Worm (Caenorhabditis elegans): ENCODE results near the gene F53E10.6.

The F53E10.6 gene

ce11 chrV:2580598-2580997, 22.3 kb downstream of the F53E10.6 start, which contains the start of gene C29G2.3:
C29G2.3 (plus strand) TSS chrV:2580898.
- no peak for TF ChIP-seq egl-18 (GFP tag; IDR thresholded peaks at IDR 0.05)

ce11 chrV:2577603-2578002, 25.3 kb downstream of the F53E10.6 start, which contains the start of gene srt-4:
srt-4 (plus strand) TSS chrV:2577903.
- TF ChIP-seq snpc-1.3 (tag; optimal IDR thresholded peaks at IDR 0.05; ENCODE audit: insufficient read depth), result no peak
- TF ChIP-seq T07F8.4 (tag; optimal IDR thresholded peaks at IDR 0.05), result no peak
- no peak for TF ChIP-seq nhr-120 (GFP tag; IDR thresholded peaks at IDR 0.05)
- no peak for TF ChIP-seq F23B12.7 (tag; optimal IDR thresholded peaks at IDR 0.05; ENCODE audit: insufficient read depth)
- no peak for TF ChIP-seq ama-1 (optimal IDR thresholded peaks at IDR 0.05)
- TF ChIP-seq ama-1 (GFP tag; optimal IDR thresholded peaks at IDR 0.05), result no peak
- no peak for TF ChIP-seq Y67H2A.10 (GFP tag; conservative IDR thresholded peaks at IDR 0.05)
- TF ChIP-seq ztf-22 (GFP tag; optimal IDR thresholded peaks at IDR 0.05), result no peak
- TF ChIP-seq D2030.7 (GFP tag; IDR thresholded peaks at IDR 0.05), result no peak
- TF ChIP-seq fkh-3 (tag; optimal IDR thresholded peaks at IDR 0.05), result no peak
- no peak for TF ChIP-seq sptf-2 (GFP tag; optimal IDR thresholded peaks at IDR 0.05)
- no peak for TF ChIP-seq F10E7.11 (tag; optimal IDR thresholded peaks at IDR 0.05)
- no peak for TF ChIP-seq attf-6 (GFP tag; IDR thresholded peaks at IDR 0.05)
- TF ChIP-seq repo-1 (tag; optimal IDR thresholded peaks at IDR 0.05), result no peak

- TF ChIP-seq ztf-6 (GFP tag; IDR thresholded peaks at IDR 0.05) (no peak), ztf-18 (tag; optimal IDR thresholded peaks at IDR 0.05) (no peak), snpc-1.1 (tag; optimal IDR thresholded peaks at IDR 0.05; ENCODE audit: insufficient read depth) (peak; percentile 32), hsf-1 (GFP tag; IDR thresholded peaks at IDR 0.05) (no peak), egl-44 (GFP tag; IDR thresholded peaks at IDR 0.05) (no peak), nhr-90 (tag; optimal IDR thresholded peaks at IDR 0.05) (no peak), F49E8.2 (tag; optimal IDR thresholded peaks at IDR 0.05; ENCODE audit: insufficient read depth) (no peak), ceh-27 (GFP tag; optimal IDR thresholded peaks at IDR 0.05) (no peak), egl-18 (GFP tag; IDR thresholded peaks at IDR 0.05) (0 out of 2 replicates have a peak, but pooled peaks have one; percentile 27), atf-7 (tag; optimal IDR thresholded peaks at IDR 0.05) (no peak), lin-40 (tag; optimal IDR thresholded peaks at IDR 0.05) (no peak), lir-1 (GFP tag; conservative IDR thresholded peaks at IDR 0.05) (no peak), F57A8.1 (GFP tag; optimal IDR thresholded peaks at IDR 0.05) (no peak), him-1 (tag; optimal IDR thresholded peaks at IDR 0.05) (no peak), T26A5.8 (tag; optimal IDR thresholded peaks at IDR 0.05) (no peak), hmg-1.2 (GFP tag; IDR thresholded peaks at IDR 0.05) (peak; percentile 53), lin-54 (GFP tag; optimal IDR thresholded peaks at IDR 0.05) (no peak), chd-7 (tag; optimal IDR thresholded peaks at IDR 0.05) (no peak), rec-8 (tag; optimal IDR thresholded peaks at IDR 0.05) (no peak), let-526 (GFP tag; IDR thresholded peaks at IDR 0.05) (no peak), F10E7.11 (tag; optimal IDR thresholded peaks at IDR 0.05) (no peak), die-1 (tag; optimal IDR thresholded peaks at IDR 0.05) (no peak), nfya-2 (GFP tag; IDR thresholded peaks at IDR 0.05) (no peak), snpc-4 (GFP tag; optimal IDR thresholded peaks at IDR 0.05) (no peak), snpc-4 (tag; optimal IDR thresholded peaks at IDR 0.05) (peak in 2 of 4 experiments; percentile 63 to 80), F33H1.4 (GFP tag; IDR thresholded peaks at IDR 0.05) (no peak), C06A6.2 (GFP tag; conservative IDR thresholded peaks at IDR 0.05) (no peak), ceh-91 (GFP tag; IDR thresholded peaks at IDR 0.05) (no peak), bed-2 (GFP tag; IDR thresholded peaks at IDR 0.05) (no peak), dox-1 (GFP tag; IDR thresholded peaks at IDR 0.05) (no peak), Y56A3A.18 (GFP tag; IDR thresholded peaks at IDR 0.05) (no peak), B0035.1 (tag; optimal IDR thresholded peaks at IDR 0.05) (no peak), mcd-1 (GFP tag; IDR thresholded peaks at IDR 0.05) (0 out of 2 replicates have a peak, but pooled peaks have one; percentile 14), attf-6 (GFP tag; IDR thresholded peaks at IDR 0.05) (no peak)
Observed at ce11 chrV:2575716-2576115, 27.1 kb downstream of the F53E10.6 start.

Measured in whole organism, young adult.